Fruit fly (Drosophila melanogaster) whole organism, embryonic: ENCODE data around the gene CG4577.

Source experiments
- BEAF-32 ChIP-seq: fragments of 200-800 bp; sonication (Bioruptor generic); optimal IDR thresholded peaks from 3 replicates; lab custom pipeline; 2017; ENCODE audit warnings: missing biosample characterization, missing genetic modification characterization, mild to moderate bottlenecking, moderate library complexity, missing genetic modification reagents
- Bgb ChIP-seq: fragments of 200-800 bp; sonication (Bioruptor generic); IDR thresholded peaks from 2 replicates; pipeline ENCODE4 v1.3.6; 2022; ENCODE audit warnings: missing biosample characterization, missing genetic modification characterization; ENCODE audit not compliant: partially characterized antibody
- CG10274 ChIP-seq: fragments of 200-800 bp; sonication (Bioruptor generic); optimal IDR thresholded peaks from 3 replicates; lab custom pipeline; 2017; ENCODE audit warnings: missing biosample characterization, mild to moderate bottlenecking, missing genetic modification characterization
- CG10979 ChIP-seq: fragments of 200-800 bp; sonication (Bioruptor generic); optimal IDR thresholded peaks from 2 replicates; lab custom pipeline; 2018; ENCODE audit warnings: missing biosample characterization, mild to moderate bottlenecking, missing genetic modification characterization, moderate library complexity
- CG12071 ChIP-seq: fragments of 200-800 bp; sonication (Bioruptor generic); optimal IDR thresholded peaks from 3 replicates; lab custom pipeline; 2018; ENCODE audit warnings: missing biosample characterization, mild to moderate bottlenecking, missing genetic modification characterization
- CG14050 ChIP-seq: fragments of 200-800 bp; sonication (Bioruptor generic); IDR thresholded peaks from 3 replicates; pipeline ENCODE4 v1.3.6; 2022; ENCODE audit warnings: missing biosample characterization, missing genetic modification characterization
- CG16813 ChIP-seq: fragments of 200-800 bp; sonication (Bioruptor generic); IDR thresholded peaks from 3 replicates; pipeline ENCODE4 v1.3.6; 2022; ENCODE audit warnings: missing biosample characterization, missing genetic modification characterization; ENCODE audit not compliant: partially characterized antibody
- CG17186 ChIP-seq: fragments of 200-800 bp; sonication (Bioruptor generic); optimal IDR thresholded peaks from 3 replicates; lab custom pipeline; 2017; ENCODE audit warnings: missing biosample characterization, missing genetic modification reagents, missing genetic modification characterization
- CG2116 ChIP-seq: fragments of 200-800 bp; sonication (Bioruptor generic); optimal IDR thresholded peaks from 3 replicates; lab custom pipeline; 2018; ENCODE audit warnings: missing biosample characterization, mild to moderate bottlenecking, missing genetic modification characterization
- CG34376 ChIP-seq: fragments of 200-800 bp; sonication (Bioruptor generic); optimal IDR thresholded peaks from 2 replicates; lab custom pipeline; 2018; ENCODE audit warnings: missing biosample characterization, mild to moderate bottlenecking, missing genetic modification characterization
- CG3995 ChIP-seq: fragments of 200-800 bp; sonication (Bioruptor generic); optimal IDR thresholded peaks from 3 replicates; lab custom pipeline; 2016; ENCODE audit warnings: missing biosample characterization, missing genetic modification characterization
- CG42726 ChIP-seq: fragments of 200-800 bp; sonication (Bioruptor generic); IDR thresholded peaks from 2 replicates; pipeline ENCODE4 v1.3.6; 2022; ENCODE audit warnings: missing biosample characterization, missing genetic modification characterization; ENCODE audit not compliant: partially characterized antibody
- CG43689 ChIP-seq: fragments of 200-800 bp; sonication (Bioruptor generic); IDR thresholded peaks from 2 replicates; pipeline ENCODE4 v1.3.6; 2022; ENCODE audit warnings: missing biosample characterization, missing genetic modification characterization
- CG6272 ChIP-seq: fragments of 200-800 bp; sonication (Bioruptor generic); IDR thresholded peaks from 2 replicates; pipeline ENCODE4 v1.3.6; 2022; ENCODE audit warnings: missing biosample characterization, missing genetic modification characterization
- CG6791 ChIP-seq: fragments of 200-800 bp; sonication (Bioruptor generic); IDR thresholded peaks from 3 replicates; pipeline ENCODE4 v1.3.6; 2022; ENCODE audit warnings: missing biosample characterization, missing genetic modification characterization; ENCODE audit not compliant: partially characterized antibody
- CG8359 ChIP-seq: fragments of 200-800 bp; sonication (Bioruptor generic); optimal IDR thresholded peaks from 2 replicates; lab custom pipeline; 2017; ENCODE audit warnings: missing biosample characterization, mild to moderate bottlenecking, missing genetic modification characterization, borderline replicate concordance
- Dll ChIP-seq: fragments of 200-800 bp; sonication (Bioruptor generic); IDR thresholded peaks from 4 replicates; pipeline ENCODE4 v1.3.6; 2022; ENCODE audit warnings: missing biosample characterization, missing genetic modification characterization; ENCODE audit not compliant: partially characterized antibody
- Doc3 ChIP-seq: fragments of 200-800 bp; sonication (Bioruptor generic); IDR thresholded peaks from 3 replicates; pipeline ENCODE4 v1.3.6; 2022; ENCODE audit warnings: missing biosample characterization, missing genetic modification characterization; ENCODE audit not compliant: partially characterized antibody
- Dp ChIP-seq: fragments of 200-800 bp; sonication (Bioruptor generic); optimal IDR thresholded peaks from 2 replicates; lab custom pipeline; 2018; ENCODE audit warnings: missing biosample characterization, mild to moderate bottlenecking, missing genetic modification characterization, moderate library complexity
- E2f2 ChIP-seq: fragments of 200-800 bp; sonication (Bioruptor generic); IDR thresholded peaks from 2 replicates; pipeline ENCODE4 v1.3.6; 2022; ENCODE audit warnings: missing biosample characterization, missing genetic modification characterization
- Ets97D ChIP-seq: fragments of 200-800 bp; sonication (Bioruptor generic); optimal IDR thresholded peaks from 3 replicates; lab custom pipeline; 2016; ENCODE audit warnings: missing biosample characterization, missing genetic modification characterization
- Fer1 ChIP-seq: fragments of 200-800 bp; sonication (Bioruptor generic); optimal IDR thresholded peaks from 2 replicates; lab custom pipeline; 2017; ENCODE audit warnings: missing biosample characterization, mild to moderate bottlenecking, missing genetic modification characterization
- Hey ChIP-seq: fragments of 200-800 bp; sonication (Bioruptor generic); optimal IDR thresholded peaks from 3 replicates; lab custom pipeline; 2018; ENCODE audit warnings: missing biosample characterization, mild to moderate bottlenecking, missing genetic modification characterization
- MBD-R2 ChIP-seq: fragments of 200-800 bp; sonication (Bioruptor generic); IDR thresholded peaks from 2 replicates; pipeline ENCODE4 v1.3.6; 2022; ENCODE audit warnings: missing biosample characterization, missing genetic modification characterization
- Med ChIP-seq: fragments of 200-800 bp; sonication (Bioruptor generic); peaks from one replicate; lab custom pipeline; 2016; ENCODE audit warnings: missing biosample characterization, missing genetic modification characterization, mild to moderate bottlenecking, inconsistent platforms, moderate library complexity
- Mrtf ChIP-seq: fragments of 200-800 bp; sonication (Bioruptor generic); IDR thresholded peaks from 3 replicates; pipeline ENCODE4 v1.3.6; 2022; ENCODE audit warnings: missing biosample characterization, missing genetic modification characterization
- Myb ChIP-seq: fragments of 200-800 bp; sonication (Bioruptor generic); optimal IDR thresholded peaks from 2 replicates; lab custom pipeline; 2016; ENCODE audit warnings: missing biosample characterization, missing genetic modification characterization
- Sin3A ChIP-seq: fragments of >200 bp; optimal IDR thresholded peaks from 2 replicates; lab custom pipeline; 2018
- Sry-β ChIP-seq: fragments of 200-800 bp; sonication (Bioruptor generic); optimal IDR thresholded peaks from 2 replicates; lab custom pipeline; 2018; ENCODE audit warnings: missing biosample characterization, mild to moderate bottlenecking, missing genetic modification characterization, moderate library complexity
- Sry-δ ChIP-seq: fragments of 200-800 bp; sonication (Bioruptor generic); optimal IDR thresholded peaks from 2 replicates; lab custom pipeline; 2016; ENCODE audit warnings: missing biosample characterization, missing genetic modification characterization
- Ssrp ChIP-seq: fragments of 200-800 bp; sonication (Bioruptor generic); optimal IDR thresholded peaks from 2 replicates; lab custom pipeline; 2018; ENCODE audit warnings: missing biosample characterization, mild to moderate bottlenecking, missing genetic modification characterization, moderate library complexity
- amos ChIP-seq: fragments of 200-800 bp; sonication (Bioruptor generic); IDR thresholded peaks from 2 replicates; pipeline ENCODE4 v1.3.6; 2022; ENCODE audit warnings: missing biosample characterization, missing genetic modification characterization; ENCODE audit not compliant: partially characterized antibody
- ato ChIP-seq: fragments of 200-800 bp; sonication (Bioruptor generic); IDR thresholded peaks from 2 replicates; pipeline ENCODE4 v1.3.6; 2022; ENCODE audit warnings: missing biosample characterization, missing genetic modification characterization; ENCODE audit not compliant: partially characterized antibody
- bbx ChIP-seq: fragments of 200-800 bp; sonication (Bioruptor generic); IDR thresholded peaks from 2 replicates; pipeline ENCODE4 v1.3.6; 2022; ENCODE audit warnings: missing biosample characterization, missing genetic modification characterization; ENCODE audit not compliant: partially characterized antibody
- chinmo ChIP-seq: fragments of 200-800 bp; sonication (Bioruptor generic); IDR thresholded peaks from 4 replicates; pipeline ENCODE4 v1.3.6; 2022; ENCODE audit warnings: missing biosample characterization, missing genetic modification characterization; ENCODE audit not compliant: partially characterized antibody
- dmrt11E ChIP-seq: fragments of 200-800 bp; sonication (Bioruptor generic); optimal IDR thresholded peaks from 3 replicates; lab custom pipeline; 2018; ENCODE audit warnings: missing biosample characterization, mild to moderate bottlenecking, missing genetic modification characterization, moderate library complexity
- gfzf ChIP-seq: fragments of 200-800 bp; sonication (Bioruptor generic); optimal IDR thresholded peaks from 2 replicates; lab custom pipeline; 2016; ENCODE audit warnings: missing biosample characterization, mild to moderate bottlenecking, missing genetic modification characterization, moderate library complexity
- grn ChIP-seq: fragments of 200-800 bp; sonication (Bioruptor generic); optimal IDR thresholded peaks from 3 replicates; lab custom pipeline; 2017; ENCODE audit warnings: missing biosample characterization, missing genetic modification characterization
- hb ChIP-seq: fragments of 200-800 bp; sonication (Bioruptor generic); IDR thresholded peaks from 3 replicates; pipeline ENCODE4 v1.3.6; 2022; ENCODE audit warnings: missing biosample characterization, missing genetic modification characterization; ENCODE audit not compliant: partially characterized antibody
- hbn ChIP-seq: fragments of 200-800 bp; sonication (Bioruptor generic); IDR thresholded peaks from 2 replicates; pipeline ENCODE4 v1.3.6; 2022; ENCODE audit warnings: missing biosample characterization, missing genetic modification characterization; ENCODE audit not compliant: partially characterized antibody
- knrl ChIP-seq: fragments of 200-800 bp; sonication (Bioruptor generic); IDR thresholded peaks from 3 replicates; pipeline ENCODE4 v1.3.6; 2022; ENCODE audit warnings: missing biosample characterization, missing genetic modification characterization; ENCODE audit not compliant: partially characterized antibody
- mam ChIP-seq: fragments of 200-800 bp; sonication (Bioruptor generic); optimal IDR thresholded peaks from 3 replicates; lab custom pipeline; 2016; ENCODE audit warnings: missing biosample characterization, missing genetic modification characterization
- tna ChIP-seq: fragments of 200-800 bp; sonication (Bioruptor generic); IDR thresholded peaks from 2 replicates; pipeline ENCODE4 v1.3.6; 2022; ENCODE audit warnings: missing biosample characterization, missing genetic modification characterization; ENCODE audit not compliant: partially characterized antibody
- unc-4 ChIP-seq: fragments of 200-800 bp; sonication (Bioruptor generic); IDR thresholded peaks from 2 replicates; pipeline ENCODE4 v1.3.6; 2022; ENCODE audit warnings: missing biosample characterization, missing genetic modification characterization; ENCODE audit not compliant: partially characterized antibody
- vnd ChIP-seq: fragments of 200-800 bp; sonication (Bioruptor generic); IDR thresholded peaks from 3 replicates; pipeline ENCODE4 v1.3.6; 2022; ENCODE audit warnings: missing biosample characterization, missing genetic modification characterization; ENCODE audit not compliant: partially characterized antibody
- wdn ChIP-seq: fragments of 200-800 bp; sonication (Bioruptor generic); IDR thresholded peaks from 2 replicates; pipeline ENCODE4 v1.3.6; 2022; ENCODE audit warnings: missing biosample characterization, missing genetic modification characterization
- zen2 ChIP-seq: fragments of 200-800 bp; sonication (Bioruptor generic); IDR thresholded peaks from 3 replicates; pipeline ENCODE4 v1.3.6; 2022; ENCODE audit warnings: missing biosample characterization, missing genetic modification characterization; ENCODE audit not compliant: partially characterized antibody

Gene CG4577

DNA sequence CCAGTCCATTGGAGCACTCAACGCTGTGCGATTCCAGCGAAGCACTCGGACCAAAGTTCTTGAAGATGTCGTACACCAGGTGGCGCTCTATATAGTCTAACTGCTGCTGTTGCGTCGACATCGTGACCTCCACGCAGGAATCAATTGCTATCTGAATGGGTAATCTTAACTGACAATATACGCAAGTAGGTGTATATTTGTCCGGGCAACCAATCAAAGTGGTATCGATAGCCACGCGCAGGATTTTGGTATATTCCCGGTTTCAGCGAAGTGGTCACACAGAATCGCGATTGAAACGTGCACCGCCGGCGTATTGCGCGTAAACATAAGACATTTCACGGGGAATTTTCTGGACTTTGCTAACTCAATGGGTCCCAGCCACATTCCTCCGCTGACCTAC, 49.3 kb downstream of the CG4577 start, which contains the start of the genes CG5126 and Tgt (continued):
- TF ChIP-seq Dll = peak; percentile 68; the same call in 2 of the 4 replicates
- TF ChIP-seq CG6272 = no peak
- TF ChIP-seq CG8359 (GFP tag; lab: Kevin White, UChicago) = no peak
- peak; percentile 60 for TF ChIP-seq Med (GFP tag; lab: Kevin White, UChicago)
- peak; percentile 20; the same call in 1 of the 2 replicates for TF ChIP-seq tna (GFP tag; lab: Robert Waterston, UW)
- TF ChIP-seq BEAF-32 (GFP tag; lab: Kevin White, UChicago) = peak; percentile 70
- no peak for TF ChIP-seq Ets97D (GFP tag; lab: Kevin White, UChicago)
- no peak for TF ChIP-seq CG12071 (GFP tag; lab: Kevin White, UChicago)
- TF ChIP-seq MBD-R2 = peak; percentile 89
- TF ChIP-seq Doc3 = 0 out of 3 replicates have a peak, but pooled peaks have one; percentile 36
- TF ChIP-seq Myb (GFP tag; lab: Kevin White, UChicago) = peak; percentile 50
- no peak for TF ChIP-seq Mrtf
- TF ChIP-seq CG3995 (GFP tag; lab: Kevin White, UChicago) = peak; percentile 89
- TF ChIP-seq Ssrp (tag; lab: Kevin White, UChicago) = no peak
- TF ChIP-seq Bgb = peak; percentile 54; the same call in 1 of the 2 replicates
- TF ChIP-seq chinmo (GFP tag; lab: Robert Waterston, UW) = peak; percentile 87; the same call in 2 of the 4 replicates
- TF ChIP-seq amos (GFP tag; lab: Robert Waterston, UW) = peak; percentile 67; the same call in 1 of the 2 replicates
- peak; percentile 55; the same call in 1 of the 2 replicates for TF ChIP-seq bbx (GFP tag; lab: Robert Waterston, UW)
- TF ChIP-seq grn (GFP tag; lab: Kevin White, UChicago) = peak; percentile 87
- no peak for TF ChIP-seq Sry-β (GFP tag; lab: Kevin White, UChicago)
- no peak for TF ChIP-seq mam
- TF ChIP-seq gfzf (GFP tag; lab: Kevin White, UChicago) = peak; percentile 80
- peak; percentile 56; the same call in 1 of the 3 replicates for TF ChIP-seq CG6791 (GFP tag; lab: Robert Waterston, UW)
- TF ChIP-seq Fer1 (GFP tag; lab: Kevin White, UChicago) = peak; percentile 8
- TF ChIP-seq hb = peak; percentile 69; the same call in 1 of the 3 replicates
- no peak for TF ChIP-seq CG42726 (GFP tag; lab: Robert Waterston, UW)
- TF ChIP-seq CG10274 (GFP tag; lab: Kevin White, UChicago) = no peak
- TF ChIP-seq CG34376 (GFP tag; lab: Kevin White, UChicago) = no peak
- TF ChIP-seq hbn (GFP tag; lab: Robert Waterston, UW) = peak; percentile 34; the same call in 1 of the 2 replicates
- TF ChIP-seq CG10979 (tag; lab: Kevin White, UChicago) = peak; percentile 54
- TF ChIP-seq Sry-δ (GFP tag; lab: Kevin White, UChicago) = peak; percentile 54
- peak; percentile 70 for TF ChIP-seq E2f2 (GFP tag; lab: Robert Waterston, UW)
- TF ChIP-seq ato (GFP tag; lab: Robert Waterston, UW) = peak; percentile 5; the same call in 1 of the 2 replicates
- TF ChIP-seq CG43689 (GFP tag; lab: Robert Waterston, UW) = no peak
- peak; percentile 45 for TF ChIP-seq CG17186 (GFP tag; lab: Kevin White, UChicago)
- peak; percentile 65 for TF ChIP-seq unc-4 (GFP tag; lab: Robert Waterston, UW)
- TF ChIP-seq CG14050 (GFP tag; lab: Robert Waterston, UW) = no peak
- no peak for TF ChIP-seq dmrt11E
- peak; percentile 5 for TF ChIP-seq Sin3A (lab: Kevin White, UChicago)
- TF ChIP-seq CG2116 (GFP tag; lab: Kevin White, UChicago) = peak; percentile 68
- TF ChIP-seq zen2 = 0 out of 3 replicates have a peak, but pooled peaks have one; percentile 20
- peak; percentile 24 for TF ChIP-seq Hey (tag; lab: Kevin White, UChicago)
- peak; percentile 33; the same call in 2 of the 3 replicates for TF ChIP-seq CG16813 (GFP tag; lab: Robert Waterston, UW)
- TF ChIP-seq vnd (GFP tag; lab: Robert Waterston, UW) = 0 out of 3 replicates have a peak, but pooled peaks have one; percentile 35
- peak; percentile 66 for TF ChIP-seq Dp (GFP tag; lab: Kevin White, UChicago)
- no peak for TF ChIP-seq wdn
- peak; percentile 43; the same call in 2 of the 3 replicates for TF ChIP-seq knrl (GFP tag; lab: Robert Waterston, UW)
